Fruit fly (Drosophila melanogaster): ENCODE measurements around the gene CG11951.

dm6 chr3R:29269204-29269603, 30.7 kb upstream of the CG11951 start:
- TF ChIP-seq Sin3A (optimal IDR thresholded peaks at IDR 0.05) (no peak), psq (optimal IDR thresholded peaks at IDR 0.05) (no peak), ttk (optimal IDR thresholded peaks at IDR 0.05) (no peak), insv (optimal IDR thresholded peaks at IDR 0.05) (no peak)

All from Kc167 (cell line).